Worm (Caenorhabditis elegans): ENCODE results near the gene mrpl-30.
A peak's percentile ranks its signal among the peaks of the same experiment; 100 is the strongest.
"Not testable (repeated sequence)": the region's sequence is repeated elsewhere in the genome, so short reads cannot be mapped to it uniquely, and the experiment has no call there.

The mrpl-30 gene

DNA sequence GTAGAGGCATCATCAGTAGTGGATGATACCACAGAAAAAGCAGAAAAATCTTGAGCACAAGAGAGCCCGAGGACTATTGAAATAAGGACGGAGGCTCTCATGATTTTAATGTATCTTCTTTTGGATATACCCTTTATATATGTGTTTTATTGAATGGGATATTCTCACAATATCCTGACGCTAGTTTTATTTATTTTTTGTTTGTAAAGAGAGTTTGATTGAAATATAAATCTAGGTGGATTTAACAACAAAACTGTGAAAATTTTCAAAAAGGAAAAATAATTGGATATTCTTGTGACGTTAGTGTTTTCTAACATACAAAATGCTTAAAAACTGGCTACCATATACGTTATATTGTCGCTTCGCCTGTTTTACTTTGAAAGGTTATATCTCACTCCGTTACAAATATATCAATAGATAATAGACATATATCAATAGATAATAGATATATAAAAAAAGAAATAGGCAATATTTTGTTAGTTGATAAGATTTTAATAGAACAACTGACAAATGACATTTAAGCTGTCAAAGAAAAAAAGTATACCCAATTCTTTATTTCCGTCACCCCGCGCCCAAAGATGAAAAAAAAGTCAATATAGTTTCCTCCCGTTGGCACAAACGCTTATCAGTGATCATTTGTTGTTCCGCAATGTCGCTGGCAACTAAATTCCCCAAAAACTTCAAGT lies 34.9 kb upstream of the mrpl-30 start, which contains the start of the genes E02H9.7 and klo-2:
Gene E02H9.7, minus strand, starts transcription at position 101 of the 686 bp plus-strand sequence.
Gene klo-2, plus strand, starts transcription at position 636 of the 686 bp plus-strand sequence.
- TF ChIP-seq F26F4.8 (GFP tag; conservative IDR thresholded peaks at IDR 0.05): no peak
- no peak for TF ChIP-seq saeg-2 (GFP tag; IDR thresholded peaks at IDR 0.05)
- TF ChIP-seq aha-1 (tag): no peak
- peak; percentile 15 for TF ChIP-seq pqm-1 (tag; optimal IDR thresholded peaks at IDR 0.05)
- TF ChIP-seq nhr-28 (tag; optimal IDR thresholded peaks at IDR 0.05): peak; percentile 0

DNA sequence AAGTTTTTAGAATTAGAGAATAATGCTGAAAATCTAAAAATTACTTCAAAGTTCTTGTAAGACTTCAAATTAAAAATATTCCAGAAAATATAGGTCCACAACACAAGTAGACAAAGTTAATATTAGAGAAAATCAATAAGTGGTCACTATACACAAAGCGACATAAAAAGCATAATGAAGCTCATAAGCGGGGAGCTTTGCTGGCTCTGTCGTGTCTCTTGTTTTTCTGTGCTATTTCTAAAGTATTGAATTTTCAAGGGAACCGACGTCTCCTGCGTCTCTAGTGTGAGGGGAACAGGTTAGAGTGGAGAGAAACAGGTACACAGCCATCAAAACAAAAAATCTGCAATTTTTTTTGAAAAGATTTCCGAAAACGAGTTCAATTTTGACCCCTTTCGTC lies 27.8 kb upstream of the mrpl-30 start, which contains the start of gene E02H9.13:
Gene E02H9.13, minus strand, starts transcription at position 199 of the 400 bp plus-strand sequence.
- TF ChIP-seq ceh-20 (GFP tag; IDR thresholded peaks at IDR 0.05) (no peak), unc-62 (GFP tag; optimal IDR thresholded peaks at IDR 0.05 in 1 of 2) (peak in 1 of 2 experiments; percentile 29), unc-62 (tag; optimal IDR thresholded peaks at IDR 0.05) (no peak), mdl-1 (tag; optimal IDR thresholded peaks at IDR 0.05) (no peak)

DNA sequence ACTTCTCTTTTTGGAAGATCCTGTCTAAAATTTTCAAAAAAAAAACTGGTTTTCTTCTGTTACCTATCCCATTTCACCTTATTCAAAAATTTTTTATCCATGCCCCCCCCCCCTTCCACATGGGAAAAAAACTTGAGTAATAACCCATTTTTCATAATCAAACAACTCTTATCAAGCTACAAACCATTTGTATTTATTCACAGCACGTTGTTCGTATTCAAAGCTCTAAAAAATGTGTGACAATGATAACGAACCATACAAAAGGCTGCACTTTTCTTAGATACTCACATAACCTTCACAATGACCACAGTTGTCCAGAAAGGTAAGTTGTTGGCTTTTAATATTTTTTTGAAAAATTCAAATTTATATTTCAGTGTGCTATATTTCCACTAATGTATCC lies 25.0 kb upstream of the mrpl-30 start, which contains the start of gene E02H9.6:
Gene E02H9.6, plus strand, starts transcription at position 301 of the 400 bp plus-strand sequence.
- TF ChIP-seq tag-97 (GFP tag; IDR thresholded peaks at IDR 0.05); hlh-30 (tag; optimal IDR thresholded peaks at IDR 0.05; ENCODE audit: insufficient read depth); sdz-12 (GFP tag; optimal IDR thresholded peaks at IDR 0.05): not testable (repeated sequence)

DNA sequence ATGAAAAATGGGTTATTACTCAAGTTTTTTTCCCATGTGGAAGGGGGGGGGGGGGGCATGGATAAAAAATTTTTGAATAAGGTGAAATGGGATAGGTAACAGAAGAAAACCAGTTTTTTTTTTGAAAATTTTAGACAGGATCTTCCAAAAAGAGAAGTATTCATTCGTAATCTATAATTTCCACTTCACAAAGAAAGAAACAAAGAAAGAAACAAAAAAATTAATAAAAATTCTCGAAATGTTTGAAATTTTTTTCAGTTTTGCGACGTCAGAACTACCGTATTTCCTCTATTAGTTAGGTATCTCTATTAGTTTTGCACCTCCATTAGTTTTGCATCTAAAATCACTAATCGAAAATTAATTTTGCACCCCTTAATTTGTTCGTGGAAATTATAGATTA lies 24.6 kb upstream of the mrpl-30 start, which contains the start of gene W04B5.6:
Gene W04B5.6, minus strand, starts transcription at position 101 of the 400 bp plus-strand sequence.
- not testable (repeated sequence) for TF ChIP-seq T26A8.4 (GFP tag; IDR thresholded peaks at IDR 0.05); mep-1 (tag; optimal IDR thresholded peaks at IDR 0.05); lim-7 (GFP tag; IDR thresholded peaks at IDR 0.05)

DNA sequence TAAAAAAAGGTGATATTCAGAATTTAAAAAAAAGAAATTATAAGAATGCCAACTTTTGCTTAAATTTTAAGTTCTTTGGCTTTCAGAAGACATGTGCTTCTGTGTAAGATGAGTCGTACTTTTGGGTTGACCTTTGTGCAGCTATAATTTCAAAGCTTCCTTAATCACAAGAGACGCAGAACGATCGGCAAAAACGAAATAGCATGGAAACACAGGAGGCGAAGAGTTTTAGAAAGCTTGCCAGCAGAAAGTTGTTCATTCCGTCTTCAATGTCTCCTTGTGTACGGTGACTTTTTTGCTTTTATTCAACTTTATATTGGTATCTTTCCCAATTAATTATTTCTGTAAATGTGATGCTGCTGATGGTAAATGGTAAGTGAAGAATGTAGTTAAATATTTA lies 22.1 kb upstream of the mrpl-30 start:
- no peak for TF ChIP-seq egl-43 (GFP tag; IDR thresholded peaks at IDR 0.05)
- TF ChIP-seq nhr-28 (tag; optimal IDR thresholded peaks at IDR 0.05): peak; percentile 9
- TF ChIP-seq tag-97 (GFP tag; IDR thresholded peaks at IDR 0.05): no peak
- no peak for TF ChIP-seq dmd-8 (GFP tag; IDR thresholded peaks at IDR 0.05)
- TF ChIP-seq duxl-1 (tag; optimal IDR thresholded peaks at IDR 0.05; ENCODE audit: poor library complexity): peak; percentile 14
- TF ChIP-seq arid-1 (GFP tag; conservative IDR thresholded peaks at IDR 0.05): no peak
- no peak for TF ChIP-seq fos-1 (tag; optimal IDR thresholded peaks at IDR 0.05)
- TF ChIP-seq lim-7 (GFP tag; IDR thresholded peaks at IDR 0.05): no peak
- no peak for TF ChIP-seq lin-13 (GFP tag; optimal IDR thresholded peaks at IDR 0.05)
- TF ChIP-seq madf-5 (GFP tag; IDR thresholded peaks at IDR 0.05): no peak
- no peak for TF ChIP-seq snpc-1.2 (GFP tag; IDR thresholded peaks at IDR 0.05)

DNA sequence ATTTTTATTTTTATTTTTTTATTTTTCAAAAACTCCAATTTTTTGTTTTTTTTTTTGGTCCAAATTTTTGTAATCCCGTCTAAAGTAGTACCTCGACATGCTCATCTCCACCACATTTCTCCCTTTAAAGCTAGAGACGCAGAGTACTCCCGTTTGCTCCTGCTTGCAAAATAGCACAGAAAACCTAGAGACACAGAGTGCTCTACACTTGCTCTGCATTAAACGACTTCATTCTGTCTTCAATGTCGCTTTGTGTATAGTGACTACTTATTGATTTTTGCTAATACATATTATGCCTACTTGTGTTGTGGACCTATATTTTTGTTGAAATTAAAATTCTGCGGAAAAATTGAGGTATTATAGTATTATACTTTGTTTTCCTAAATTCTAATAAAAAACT lies 15.3 kb upstream of the mrpl-30 start, which contains the start of gene W04B5.8:
Gene W04B5.8, plus strand, starts transcription at position 195 of the 400 bp plus-strand sequence.
- TF ChIP-seq nhr-77 (tag; optimal IDR thresholded peaks at IDR 0.05): no peak
- TF ChIP-seq mes-2 (tag; optimal IDR thresholded peaks at IDR 0.05; ENCODE audit: poor library complexity, severe bottlenecking): peak; percentile 19
- no peak for TF ChIP-seq Y105C5A.15 (GFP tag; IDR thresholded peaks at IDR 0.05)
- TF ChIP-seq hmg-1.1 (GFP tag; IDR thresholded peaks at IDR 0.05): peak; percentile 35; the same call in 1 of the 2 replicates
- TF ChIP-seq daf-8 (GFP tag; IDR thresholded peaks at IDR 0.05): no peak
- TF ChIP-seq lsy-2 (tag; optimal IDR thresholded peaks at IDR 0.05): peak in 1 of 2 experiments; percentile 4
- peak; percentile 80 for TF ChIP-seq aha-1 (tag)
